Fruit fly (Drosophila melanogaster) whole organism, embryonic: ENCODE data around the gene CG2256.
A peak's percentile ranks its signal among the peaks of the same experiment; 100 is the strongest.

ENCODE experiments used
- Atf3 ChIP-seq: fragments of 200-800 bp; sonication (Bioruptor generic); optimal IDR thresholded peaks from 3 replicates; lab custom pipeline; 2016; ENCODE audit warnings: missing biosample characterization, missing genetic modification characterization
- Awh ChIP-seq: fragments of 200-800 bp; sonication (Bioruptor generic); IDR thresholded peaks from 2 replicates; pipeline ENCODE4, ENCODE4 v1.3.6; 2022; ENCODE audit warnings: missing biosample characterization, missing genetic modification characterization
- Blimp-1 ChIP-seq: fragments of 200-800 bp; sonication (Bioruptor generic); optimal IDR thresholded peaks from 3 replicates; lab custom pipeline; 2018; ENCODE audit warnings: missing biosample characterization, missing genetic modification characterization, mild to moderate bottlenecking, moderate library complexity, missing genetic modification reagents
- BtbVII ChIP-seq: fragments of 200-800 bp; sonication (Bioruptor generic); optimal IDR thresholded peaks from 3 replicates; lab custom pipeline; 2017; ENCODE audit warnings: missing biosample characterization, mild to moderate bottlenecking, missing genetic modification characterization
- CG10543 ChIP-seq: fragments of 200-800 bp; sonication (Bioruptor generic); optimal IDR thresholded peaks from 3 replicates; lab custom pipeline; 2017; ENCODE audit warnings: missing biosample characterization, mild to moderate bottlenecking, missing genetic modification characterization, moderate library complexity
- CG12071 ChIP-seq: fragments of 200-800 bp; sonication (Bioruptor generic); optimal IDR thresholded peaks from 3 replicates; lab custom pipeline; 2018; ENCODE audit warnings: missing biosample characterization, mild to moderate bottlenecking, missing genetic modification characterization
- CG12942 ChIP-seq: fragments of 200-800 bp; sonication (Bioruptor generic); optimal IDR thresholded peaks from 3 replicates; lab custom pipeline; 2016; ENCODE audit warnings: missing biosample characterization, missing genetic modification characterization
- CG14667 ChIP-seq: fragments of 200-800 bp; sonication (Bioruptor generic); IDR thresholded peaks from 2 replicates; pipeline ENCODE4 v1.3.6; 2022; ENCODE audit warnings: missing biosample characterization, missing genetic modification characterization
- CG1647 ChIP-seq: fragments of 200-800 bp; sonication (Bioruptor generic); optimal IDR thresholded peaks from 3 replicates; lab custom pipeline; 2016; ENCODE audit warnings: missing biosample characterization, missing genetic modification characterization
- CG17568 ChIP-seq: fragments of 200-800 bp; sonication (Bioruptor generic); optimal IDR thresholded peaks from 2 replicates; lab custom pipeline; 2018; ENCODE audit warnings: missing biosample characterization, mild to moderate bottlenecking, missing genetic modification characterization, moderate library complexity
- CG17612 ChIP-seq: fragments of 200-800 bp; sonication (Bioruptor generic); IDR thresholded peaks from 2 replicates; pipeline ENCODE4 v1.3.6; 2022; ENCODE audit warnings: missing biosample characterization, missing genetic modification characterization
- CG17829 ChIP-seq: fragments of 200-800 bp; optimal IDR thresholded peaks from 2 replicates; lab custom pipeline; 2019; ENCODE audit warnings: missing biosample characterization, mild to moderate bottlenecking, missing genetic modification characterization, moderate library complexity
- CG18262 ChIP-seq: fragments of 200-800 bp; optimal IDR thresholded peaks from 3 replicates; lab custom pipeline; 2019; ENCODE audit warnings: missing biosample characterization, mild to moderate bottlenecking, missing genetic modification characterization, moderate library complexity
- CG2120 ChIP-seq: fragments of 200-800 bp; sonication (Bioruptor generic); optimal IDR thresholded peaks from 3 replicates; lab custom pipeline; 2016; ENCODE audit warnings: missing biosample characterization, missing genetic modification characterization
- CG31441 ChIP-seq: fragments of 200-800 bp; sonication (Bioruptor generic); IDR thresholded peaks from 2 replicates; pipeline ENCODE4 v1.3.6; 2022; ENCODE audit warnings: missing biosample characterization, missing genetic modification characterization
- CG3281 ChIP-seq: fragments of 200-800 bp; sonication (Bioruptor generic); optimal IDR thresholded peaks from 3 replicates; lab custom pipeline; 2017; ENCODE audit warnings: missing biosample characterization, mild to moderate bottlenecking, missing genetic modification characterization
- CG34422 ChIP-seq: fragments of 200-800 bp; sonication (Bioruptor generic); IDR thresholded peaks from 3 replicates; pipeline ENCODE4 v1.3.6; 2022; ENCODE audit warnings: missing biosample characterization, missing genetic modification characterization
- CG43689 ChIP-seq: fragments of 200-800 bp; sonication (Bioruptor generic); IDR thresholded peaks from 2 replicates; pipeline ENCODE4 v1.3.6; 2022; ENCODE audit warnings: missing biosample characterization, missing genetic modification characterization
- CG5245 ChIP-seq: fragments of 200-800 bp; sonication (Bioruptor generic); optimal IDR thresholded peaks from 3 replicates; lab custom pipeline; 2016; ENCODE audit warnings: missing biosample characterization, missing genetic modification characterization
- CG6654 ChIP-seq: fragments of 200-800 bp; sonication (Bioruptor generic); optimal IDR thresholded peaks from 2 replicates; lab custom pipeline; 2017; ENCODE audit warnings: missing biosample characterization, mild to moderate bottlenecking, missing genetic modification characterization
- CG6689 ChIP-seq: fragments of 200-800 bp; sonication (Bioruptor generic); IDR thresholded peaks from 2 replicates; pipeline ENCODE4 v1.3.6; 2022; ENCODE audit warnings: missing biosample characterization, missing genetic modification characterization
- CG6813 ChIP-seq: fragments of 200-800 bp; sonication (Bioruptor generic); optimal IDR thresholded peaks from 2 replicates; lab custom pipeline; 2017; ENCODE audit warnings: missing biosample characterization, missing genetic modification characterization, mild to moderate bottlenecking, moderate library complexity, missing genetic modification reagents
- CG9437 ChIP-seq: fragments of 200-800 bp; sonication (Bioruptor generic); optimal IDR thresholded peaks from 2 replicates; lab custom pipeline; 2018; ENCODE audit warnings: missing biosample characterization, mild to moderate bottlenecking, missing genetic modification characterization
- CG9727 ChIP-seq: fragments of 200-800 bp; sonication (Bioruptor generic); optimal IDR thresholded peaks from 3 replicates; lab custom pipeline; 2017; ENCODE audit warnings: missing biosample characterization, mild to moderate bottlenecking, missing genetic modification characterization
- Gsc ChIP-seq: fragments of 200-800 bp; sonication (Bioruptor generic); IDR thresholded peaks from 2 replicates; pipeline ENCODE4 v1.3.6; 2022; ENCODE audit warnings: missing biosample characterization, missing genetic modification characterization
- NC2α ChIP-seq: fragments of 200-800 bp; sonication (Bioruptor generic); optimal IDR thresholded peaks from 2 replicates; lab custom pipeline; 2016; ENCODE audit warnings: missing biosample characterization, missing genetic modification characterization
- Neu2 ChIP-seq: fragments of 200-800 bp; sonication (Bioruptor generic); optimal IDR thresholded peaks from 3 replicates; lab custom pipeline; 2016; ENCODE audit warnings: missing biosample characterization, missing genetic modification characterization, borderline replicate concordance
- Oaz ChIP-seq: fragments of 200-800 bp; sonication (Bioruptor generic); IDR thresholded peaks from 2 replicates; pipeline ENCODE4 v1.3.6; 2022; ENCODE audit warnings: missing biosample characterization, missing genetic modification characterization
- Opbp ChIP-seq: fragments of 200-800 bp; sonication (Bioruptor generic); IDR thresholded peaks from 3 replicates; pipeline ENCODE4 v1.3.6; 2022; ENCODE audit warnings: missing biosample characterization, missing genetic modification characterization; ENCODE audit not compliant: partially characterized antibody
- Six4 ChIP-seq: fragments of 200-800 bp; sonication (Bioruptor generic); optimal IDR thresholded peaks from 2 replicates; lab custom pipeline; 2016; ENCODE audit warnings: missing biosample characterization, missing genetic modification characterization
- az2 ChIP-seq: fragments of 200-800 bp; sonication (Bioruptor generic); optimal IDR thresholded peaks from 3 replicates; lab custom pipeline; 2016; ENCODE audit warnings: missing biosample characterization, missing genetic modification characterization
- chif ChIP-seq, 2 experiments: fragments of 200-800 bp; sonication (Bioruptor generic); optimal IDR thresholded peaks; 3 replicates each; lab custom pipeline; 2016; ENCODE audit warnings: missing biosample characterization in 2 of 2, missing genetic modification characterization in 2 of 2
- chinmo ChIP-seq: fragments of 200-800 bp; sonication (Bioruptor generic); IDR thresholded peaks from 4 replicates; pipeline ENCODE4 v1.3.6; 2022; ENCODE audit warnings: missing biosample characterization, missing genetic modification characterization; ENCODE audit not compliant: partially characterized antibody
- dmrt11E ChIP-seq: fragments of 200-800 bp; sonication (Bioruptor generic); optimal IDR thresholded peaks from 3 replicates; lab custom pipeline; 2018; ENCODE audit warnings: missing biosample characterization, mild to moderate bottlenecking, missing genetic modification characterization, moderate library complexity
- dpn ChIP-seq, 2 experiments: fragments of 200-800 bp; sonication (Bioruptor generic); optimal IDR thresholded peaks; 3 replicates each; lab custom pipeline; 2016; ENCODE audit warnings: missing biosample characterization in 2 of 2, missing genetic modification characterization in 2 of 2
- fu2 ChIP-seq: fragments of 200-800 bp; sonication (Bioruptor generic); optimal IDR thresholded peaks from 2 replicates; lab custom pipeline; 2016; ENCODE audit warnings: missing biosample characterization, missing genetic modification characterization
- hb ChIP-seq: fragments of 200-800 bp; sonication (Bioruptor generic); IDR thresholded peaks from 3 replicates; pipeline ENCODE4 v1.3.6; 2022; ENCODE audit warnings: missing biosample characterization, missing genetic modification characterization; ENCODE audit not compliant: partially characterized antibody
- jing ChIP-seq: fragments of 200-800 bp; sonication (Bioruptor generic); optimal IDR thresholded peaks from 2 replicates; lab custom pipeline; 2018; ENCODE audit warnings: missing biosample characterization, mild to moderate bottlenecking, missing genetic modification characterization
- ken ChIP-seq: fragments of 200-800 bp; sonication (Bioruptor generic); IDR thresholded peaks from 3 replicates; pipeline ENCODE4 v1.3.6; 2022; ENCODE audit warnings: missing biosample characterization, missing genetic modification characterization
- lmd ChIP-seq: fragments of 200-800 bp; sonication (Bioruptor generic); IDR thresholded peaks from 2 replicates; pipeline ENCODE4 v1.3.6; 2022; ENCODE audit warnings: missing biosample characterization, missing genetic modification characterization
- lov ChIP-seq, 2 experiments: fragments of 200-800 bp in 1 of 2; fragments of >200 bp in 1 of 2; sonication (Bioruptor generic) in 1 of 2; IDR thresholded peaks in 1 of 2; optimal IDR thresholded peaks in 1 of 2; 2 replicates in 1 of 2; 3 replicates in 1 of 2; pipeline versions ENCODE4 v1.3.6 to Lab custom; 2017 to 2022; ENCODE audit warnings: missing biosample characterization in 1 of 2, missing genetic modification characterization in 1 of 2
- nau ChIP-seq: fragments of 200-800 bp; sonication (Bioruptor generic); optimal IDR thresholded peaks from 3 replicates; lab custom pipeline; 2017; ENCODE audit warnings: missing biosample characterization, mild to moderate bottlenecking, missing genetic modification characterization, missing genetic modification reagents
- oc ChIP-seq: fragments of 200-800 bp; sonication (Bioruptor generic); optimal IDR thresholded peaks from 2 replicates; lab custom pipeline; 2018; ENCODE audit warnings: missing biosample characterization, mild to moderate bottlenecking, missing genetic modification characterization, moderate library complexity
- odd ChIP-seq: fragments of 200-800 bp; sonication (Bioruptor generic); optimal IDR thresholded peaks from 2 replicates; lab custom pipeline; 2017; ENCODE audit warnings: missing biosample characterization, mild to moderate bottlenecking, missing genetic modification characterization
- ranshi ChIP-seq: fragments of 200-800 bp; sonication (Bioruptor generic); IDR thresholded peaks from 2 replicates; pipeline ENCODE4 v1.3.6; 2022; ENCODE audit warnings: missing biosample characterization, missing genetic modification characterization
- sd ChIP-seq: fragments of 200-800 bp; sonication (Bioruptor generic); optimal IDR thresholded peaks from 3 replicates; lab custom pipeline; 2018; ENCODE audit warnings: missing biosample characterization, mild to moderate bottlenecking, missing genetic modification characterization, moderate library complexity
- slbo ChIP-seq: fragments of 200-800 bp; sonication (Bioruptor generic); IDR thresholded peaks from 2 replicates; pipeline ENCODE4 v1.3.6; 2022; ENCODE audit warnings: missing biosample characterization, missing genetic modification characterization
- unc-4 ChIP-seq: fragments of 200-800 bp; sonication (Bioruptor generic); IDR thresholded peaks from 2 replicates; pipeline ENCODE4 v1.3.6; 2022; ENCODE audit warnings: missing biosample characterization, missing genetic modification characterization; ENCODE audit not compliant: partially characterized antibody

CG2256 gene

dm6 chrX:8114476-8115342 lies 27.7 kb upstream of the CG2256 start (continued):
- peak; percentile 31; the same call in 1 of the 2 replicates for TF ChIP-seq Oaz (GFP tag; lab: Robert Waterston, UW)
- peak; percentile 28 for TF ChIP-seq az2
- TF ChIP-seq CG31441 (GFP tag; lab: Robert Waterston, UW) = peak; percentile 62
- TF ChIP-seq sd (tag; lab: Kevin White, UChicago) = peak; percentile 41
- TF ChIP-seq NC2α (GFP tag; lab: Kevin White, UChicago) = no peak
- no peak for TF ChIP-seq dmrt11E (tag; lab: Kevin White, UChicago)
- TF ChIP-seq jing (GFP tag; lab: Kevin White, UChicago) = no peak
- no peak for TF ChIP-seq hb (GFP tag; lab: Robert Waterston, UW)
- no peak for TF ChIP-seq CG12942 (GFP tag; lab: Kevin White, UChicago)
- no peak for TF ChIP-seq Six4 (GFP tag; lab: Kevin White, UChicago)
- TF ChIP-seq Opbp (GFP tag; lab: Robert Waterston, UW) = no peak
- peak; percentile 57 for TF ChIP-seq CG17568 (GFP tag; lab: Kevin White, UChicago)
- no peak for TF ChIP-seq Gsc (GFP tag; lab: Robert Waterston, UW)
- no peak for TF ChIP-seq CG14667 (GFP tag; lab: Robert Waterston, UW)
- TF ChIP-seq Neu2 = no peak
- TF ChIP-seq CG34422 (GFP tag; lab: Robert Waterston, UW) = no peak; the same call in 2 of the 3 replicates
- peak; percentile 86 for TF ChIP-seq CG3281
- TF ChIP-seq CG12071 (GFP tag; lab: Kevin White, UChicago) = peak; percentile 55
- peak; percentile 48 for TF ChIP-seq CG6813 (GFP tag; lab: Kevin White, UChicago)
- peak; percentile 28 to 32 for TF ChIP-seq chif (GFP tag; optimal IDR thresholded peaks at IDR 0.05; lab: Kevin White, UChicago)
- peak; percentile 63; the same call in 1 of the 2 replicates for TF ChIP-seq ranshi (GFP tag; lab: Robert Waterston, UW)
- no peak for TF ChIP-seq CG1647 (GFP tag; lab: Kevin White, UChicago)
- TF ChIP-seq dpn (GFP tag; optimal IDR thresholded peaks at IDR 0.05; lab: Kevin White, UChicago) = peak in 1 of 2 experiments; percentile 38
- no peak for TF ChIP-seq CG17612 (GFP tag; lab: Robert Waterston, UW)
- TF ChIP-seq CG9727 = peak; percentile 58
- peak; percentile 67 for TF ChIP-seq lmd
- TF ChIP-seq fu2 (GFP tag; lab: Kevin White, UChicago) = peak; percentile 33
- TF ChIP-seq CG6654 (GFP tag; lab: Kevin White, UChicago) = peak; percentile 18
- no peak for TF ChIP-seq CG5245
- TF ChIP-seq CG17829 (tag; lab: Kevin White, UChicago) = peak; percentile 41
- peak; percentile 83 for TF ChIP-seq CG2120
- peak; percentile 66 for TF ChIP-seq odd
- TF ChIP-seq CG10543 (GFP tag; lab: Kevin White, UChicago) = peak; percentile 57
- no peak for TF ChIP-seq ken (GFP tag; lab: Robert Waterston, UW)
- TF ChIP-seq CG9437 = peak; percentile 46
- TF ChIP-seq lov (optimal IDR thresholded peaks at IDR 0.05; lab: Kevin White, UChicago) = no peak
- TF ChIP-seq lov (GFP tag; IDR thresholded peaks at IDR 0.05; lab: Robert Waterston, UW) = no peak
- peak; percentile 6 for TF ChIP-seq oc
- TF ChIP-seq Blimp-1 = peak; percentile 42
- TF ChIP-seq CG43689 (GFP tag; lab: Robert Waterston, UW) = no peak
- no peak for TF ChIP-seq Awh
- peak; percentile 42 for TF ChIP-seq CG6689 (GFP tag; lab: Robert Waterston, UW)
- 0 out of 4 replicates have a peak, but pooled peaks have one; percentile 40 for TF ChIP-seq chinmo (GFP tag; lab: Robert Waterston, UW)
- TF ChIP-seq nau = peak; percentile 13
- TF ChIP-seq slbo (GFP tag; lab: Robert Waterston, UW) = peak; percentile 78
- peak; percentile 55 for TF ChIP-seq CG18262 (tag; lab: Kevin White, UChicago)
- TF ChIP-seq BtbVII (GFP tag; lab: Kevin White, UChicago) = peak; percentile 79
- no peak for TF ChIP-seq unc-4 (GFP tag; lab: Robert Waterston, UW)
- no peak for TF ChIP-seq Atf3
